Fruit fly (Drosophila melanogaster) whole organism, embryonic: Measurements from ENCODE around the gene CG43062.

Experiments
- Abd-B ChIP-seq: fragments of 200-800 bp; sonication (Bioruptor generic); optimal IDR thresholded peaks from 2 replicates; lab custom pipeline; 2018; ENCODE audit warnings: missing biosample characterization, mild to moderate bottlenecking, missing genetic modification characterization, moderate library complexity
- Awh ChIP-seq: fragments of 200-800 bp; sonication (Bioruptor generic); IDR thresholded peaks from 2 replicates; pipeline ENCODE4, ENCODE4 v1.3.6; 2022; ENCODE audit warnings: missing biosample characterization, missing genetic modification characterization
- CG10431 ChIP-seq: fragments of 200-800 bp; sonication (Bioruptor generic); optimal IDR thresholded peaks from 3 replicates; lab custom pipeline; 2018; ENCODE audit warnings: missing biosample characterization, mild to moderate bottlenecking, missing genetic modification characterization
- CG11093 ChIP-seq: fragments of 200-800 bp; sonication (Bioruptor generic); IDR thresholded peaks from 3 replicates; pipeline ENCODE4 v1.3.6; 2022; ENCODE audit warnings: missing biosample characterization, missing genetic modification characterization
- CG11560 ChIP-seq: fragments of 200-800 bp; sonication (Bioruptor generic); IDR thresholded peaks from 3 replicates; pipeline ENCODE4 v1.3.6; 2022; ENCODE audit warnings: missing biosample characterization, missing genetic modification characterization
- CG12299 ChIP-seq: fragments of 200-800 bp; sonication (Bioruptor generic); optimal IDR thresholded peaks from 2 replicates; lab custom pipeline; 2018; ENCODE audit warnings: missing biosample characterization, mild to moderate bottlenecking, missing genetic modification characterization
- CG12769 ChIP-seq: fragments of 200-800 bp; sonication (Bioruptor generic); optimal IDR thresholded peaks from 2 replicates; lab custom pipeline; 2019; ENCODE audit warnings: missing biosample characterization, mild to moderate bottlenecking, missing genetic modification characterization, moderate library complexity
- CG13624 ChIP-seq: fragments of 200-800 bp; sonication (Bioruptor generic); optimal IDR thresholded peaks from 2 replicates; lab custom pipeline; 2016; ENCODE audit warnings: missing biosample characterization, missing genetic modification characterization
- CG13894 ChIP-seq: fragments of 200-800 bp; sonication (Bioruptor generic); optimal IDR thresholded peaks from 3 replicates; lab custom pipeline; 2018; ENCODE audit warnings: missing biosample characterization, mild to moderate bottlenecking, missing genetic modification characterization, moderate library complexity
- CG14965 ChIP-seq: fragments of 200-800 bp; sonication (Bioruptor generic); optimal IDR thresholded peaks from 2 replicates; lab custom pipeline; 2016; ENCODE audit warnings: missing biosample characterization, missing genetic modification characterization, borderline replicate concordance
- CG2116 ChIP-seq: fragments of 200-800 bp; sonication (Bioruptor generic); optimal IDR thresholded peaks from 3 replicates; lab custom pipeline; 2018; ENCODE audit warnings: missing biosample characterization, mild to moderate bottlenecking, missing genetic modification characterization
- CG2678 ChIP-seq: fragments of 200-800 bp; sonication (Bioruptor generic); optimal IDR thresholded peaks from 3 replicates; lab custom pipeline; 2019; ENCODE audit warnings: missing biosample characterization, mild to moderate bottlenecking, missing genetic modification characterization, moderate library complexity
- CG2875 ChIP-seq: fragments of 200-800 bp; sonication (Bioruptor generic); optimal IDR thresholded peaks from 2 replicates; lab custom pipeline; 2017; ENCODE audit warnings: missing biosample characterization, mild to moderate bottlenecking, missing genetic modification characterization, missing genetic modification reagents
- CG4282 ChIP-seq: fragments of 200-800 bp; sonication (Bioruptor generic); optimal IDR thresholded peaks from 2 replicates; lab custom pipeline; 2016; ENCODE audit warnings: missing biosample characterization, missing genetic modification characterization
- CG4404 ChIP-seq: fragments of 200-800 bp; sonication (Bioruptor generic); IDR thresholded peaks from 2 replicates; pipeline ENCODE4 v1.3.6; 2022; ENCODE audit warnings: missing biosample characterization, missing genetic modification characterization
- CG4424 ChIP-seq: fragments of 200-800 bp; sonication (Bioruptor generic); optimal IDR thresholded peaks from 3 replicates; lab custom pipeline; 2016; ENCODE audit warnings: missing biosample characterization, missing genetic modification characterization
- CG8290 ChIP-seq, 3 experiments: fragments of 200-800 bp; sonication (Bioruptor generic); optimal IDR thresholded peaks; 2 replicates each; lab custom pipeline; 2016 to 2019; ENCODE audit warnings: missing biosample characterization in 3 of 3, missing genetic modification characterization in 3 of 3, mild to moderate bottlenecking in 2 of 3, moderate library complexity in 1 of 3
- CG8388 ChIP-seq: fragments of 200-800 bp; sonication (Bioruptor generic); optimal IDR thresholded peaks from 2 replicates; lab custom pipeline; 2019; ENCODE audit warnings: missing biosample characterization, mild to moderate bottlenecking, missing genetic modification characterization, moderate library complexity
- CG8924 ChIP-seq: fragments of 200-800 bp; optimal IDR thresholded peaks from 3 replicates; lab custom pipeline; 2019; ENCODE audit warnings: missing biosample characterization, mild to moderate bottlenecking, missing genetic modification characterization, moderate library complexity
- CTCF ChIP-seq: fragments of 200-800 bp; sonication (Bioruptor generic); optimal IDR thresholded peaks from 2 replicates; lab custom pipeline; 2017; ENCODE audit warnings: missing biosample characterization, mild to moderate bottlenecking, missing genetic modification characterization, moderate library complexity
- ERR ChIP-seq: fragments of 200-800 bp; sonication (Bioruptor generic); optimal IDR thresholded peaks from 2 replicates; lab custom pipeline; 2016; ENCODE audit warnings: missing biosample characterization, missing genetic modification characterization
- Gsc ChIP-seq: fragments of 200-800 bp; sonication (Bioruptor generic); IDR thresholded peaks from 2 replicates; pipeline ENCODE4 v1.3.6; 2022; ENCODE audit warnings: missing biosample characterization, missing genetic modification characterization
- HLH54F ChIP-seq: fragments of 200-800 bp; sonication (Bioruptor generic); optimal IDR thresholded peaks from 3 replicates; lab custom pipeline; 2016; ENCODE audit warnings: missing biosample characterization, missing genetic modification characterization
- Med ChIP-seq: fragments of 200-800 bp; sonication (Bioruptor generic); peaks from one replicate; lab custom pipeline; 2016; ENCODE audit warnings: missing biosample characterization, missing genetic modification characterization, mild to moderate bottlenecking, inconsistent platforms, moderate library complexity
- NFAT ChIP-seq: fragments of 200-800 bp; sonication (Bioruptor generic); IDR thresholded peaks from 2 replicates; pipeline ENCODE4 v1.3.6; 2022; ENCODE audit warnings: missing biosample characterization, missing genetic modification characterization
- Nf-YB ChIP-seq: fragments of 200-800 bp; sonication (Bioruptor generic); optimal IDR thresholded peaks from 3 replicates; lab custom pipeline; 2019; ENCODE audit warnings: missing biosample characterization, mild to moderate bottlenecking, missing genetic modification characterization, moderate library complexity
- Pdp1 ChIP-seq, 2 experiments: fragments of 200-800 bp; sonication (Bioruptor generic); optimal IDR thresholded peaks; 3 replicates each; lab custom pipeline; 2016; ENCODE audit warnings: missing biosample characterization in 2 of 2, missing genetic modification characterization in 2 of 2, mild to moderate bottlenecking in 1 of 2, moderate library complexity in 1 of 2
- ab ChIP-seq: fragments of 200-800 bp; sonication (Bioruptor generic); optimal IDR thresholded peaks from 2 replicates; lab custom pipeline; 2016; ENCODE audit warnings: missing biosample characterization, missing genetic modification characterization
- az2 ChIP-seq: fragments of 200-800 bp; sonication (Bioruptor generic); optimal IDR thresholded peaks from 3 replicates; lab custom pipeline; 2016; ENCODE audit warnings: missing biosample characterization, missing genetic modification characterization
- chm ChIP-seq: fragments of 200-800 bp; sonication (Bioruptor generic); IDR thresholded peaks from 2 replicates; pipeline ENCODE4 v1.3.6; 2022; ENCODE audit warnings: missing biosample characterization, missing genetic modification characterization
- crp ChIP-seq, 2 experiments: fragments of 200-800 bp; sonication (Bioruptor generic); optimal IDR thresholded peaks; 2 replicates in 1 of 2; 3 replicates in 1 of 2; lab custom pipeline; 2017; ENCODE audit warnings: missing biosample characterization in 2 of 2, missing genetic modification characterization in 2 of 2, mild to moderate bottlenecking in 1 of 2, moderate library complexity in 1 of 2
- dan ChIP-seq: fragments of 200-800 bp; sonication (Bioruptor generic); IDR thresholded peaks from 2 replicates; pipeline ENCODE4 v1.3.6; 2022; ENCODE audit warnings: missing biosample characterization, missing genetic modification characterization
- danr ChIP-seq: fragments of 200-800 bp; sonication (Bioruptor generic); IDR thresholded peaks from 2 replicates; pipeline ENCODE4 v1.3.6; 2022; ENCODE audit warnings: missing biosample characterization, missing genetic modification characterization
- dmrt11E ChIP-seq: fragments of 200-800 bp; sonication (Bioruptor generic); optimal IDR thresholded peaks from 3 replicates; lab custom pipeline; 2018; ENCODE audit warnings: missing biosample characterization, mild to moderate bottlenecking, missing genetic modification characterization, moderate library complexity
- fu2 ChIP-seq: fragments of 200-800 bp; sonication (Bioruptor generic); optimal IDR thresholded peaks from 2 replicates; lab custom pipeline; 2016; ENCODE audit warnings: missing biosample characterization, missing genetic modification characterization
- grn ChIP-seq: fragments of 200-800 bp; sonication (Bioruptor generic); optimal IDR thresholded peaks from 3 replicates; lab custom pipeline; 2017; ENCODE audit warnings: missing biosample characterization, missing genetic modification characterization
- kah ChIP-seq: fragments of 200-800 bp; sonication (Bioruptor generic); optimal IDR thresholded peaks from 2 replicates; lab custom pipeline; 2018; ENCODE audit warnings: missing biosample characterization, mild to moderate bottlenecking, missing genetic modification characterization
- kay ChIP-seq: fragments of 200-800 bp; sonication (Bioruptor generic); optimal IDR thresholded peaks from 2 replicates; lab custom pipeline; 2016; ENCODE audit warnings: missing biosample characterization, missing genetic modification characterization
- lbe ChIP-seq: fragments of 200-800 bp; sonication (Bioruptor generic); optimal IDR thresholded peaks from 2 replicates; lab custom pipeline; 2016; ENCODE audit warnings: missing biosample characterization, mild to moderate bottlenecking, missing genetic modification characterization
- lola ChIP-seq, 3 experiments: fragments of >200 bp in 2 of 3; fragments of 200-800 bp in 1 of 3; sonication (Bioruptor generic) in 1 of 3; optimal IDR thresholded peaks; 2 replicates each; lab custom pipeline; 2017 to 2019; ENCODE audit warnings: missing biosample characterization in 3 of 3, missing genetic modification characterization in 3 of 3, mild to moderate bottlenecking in 1 of 3, moderate library complexity in 1 of 3
- mirr ChIP-seq: fragments of 200-800 bp; sonication (Bioruptor generic); optimal IDR thresholded peaks from 3 replicates; lab custom pipeline; 2018; ENCODE audit warnings: missing biosample characterization, mild to moderate bottlenecking, missing genetic modification characterization
- onecut ChIP-seq: fragments of 200-800 bp; sonication (Bioruptor generic); IDR thresholded peaks from 2 replicates; pipeline ENCODE4 v1.3.6; 2022; ENCODE audit warnings: missing biosample characterization, missing genetic modification characterization
- pan ChIP-seq, 4 experiments: fragments of >200 bp in 3 of 4; fragments of 200-800 bp in 1 of 4; sonication (Bioruptor generic) in 1 of 4; optimal IDR thresholded peaks in 3 of 4; IDR thresholded peaks in 1 of 4; 2 replicates each; pipeline versions ENCODE4 v1.3.6 to Lab custom; 2017 to 2022; ENCODE audit warnings: missing biosample characterization in 2 of 4, missing genetic modification characterization in 2 of 4, mixed read lengths in 1 of 4
- pfk ChIP-seq: fragments of 200-800 bp; sonication (Bioruptor generic); optimal IDR thresholded peaks from 2 replicates; lab custom pipeline; 2018; ENCODE audit warnings: missing biosample characterization, mild to moderate bottlenecking, missing genetic modification characterization, moderate library complexity
- phol ChIP-seq: fragments of 200-800 bp; sonication (Bioruptor generic); optimal IDR thresholded peaks from 3 replicates; lab custom pipeline; 2018; ENCODE audit warnings: missing biosample characterization, mild to moderate bottlenecking, missing genetic modification characterization, moderate library complexity
- seq ChIP-seq: fragments of 200-800 bp; sonication (Bioruptor generic); IDR thresholded peaks from 2 replicates; pipeline ENCODE4 v1.3.6; 2022; ENCODE audit warnings: missing biosample characterization, missing genetic modification characterization
- sima ChIP-seq: fragments of 200-800 bp; sonication (Bioruptor generic); optimal IDR thresholded peaks from 2 replicates; lab custom pipeline; 2016; ENCODE audit warnings: missing biosample characterization, missing genetic modification characterization
- sqz ChIP-seq: fragments of 200-800 bp; sonication (Bioruptor generic); optimal IDR thresholded peaks from 3 replicates; lab custom pipeline; 2018; ENCODE audit warnings: missing biosample characterization, mild to moderate bottlenecking, missing genetic modification characterization
- sr ChIP-seq: fragments of 200-800 bp; sonication (Bioruptor generic); IDR thresholded peaks from 3 replicates; pipeline ENCODE4 v1.3.6; 2022; ENCODE audit warnings: missing biosample characterization, missing genetic modification characterization
- tx ChIP-seq: fragments of 200-800 bp; sonication (Bioruptor generic); optimal IDR thresholded peaks from 2 replicates; lab custom pipeline; 2016; ENCODE audit warnings: missing biosample characterization, missing genetic modification characterization
- yki ChIP-seq: fragments of >200 bp; optimal IDR thresholded peaks from 3 replicates; lab custom pipeline; 2018

CG43062 gene

DNA sequence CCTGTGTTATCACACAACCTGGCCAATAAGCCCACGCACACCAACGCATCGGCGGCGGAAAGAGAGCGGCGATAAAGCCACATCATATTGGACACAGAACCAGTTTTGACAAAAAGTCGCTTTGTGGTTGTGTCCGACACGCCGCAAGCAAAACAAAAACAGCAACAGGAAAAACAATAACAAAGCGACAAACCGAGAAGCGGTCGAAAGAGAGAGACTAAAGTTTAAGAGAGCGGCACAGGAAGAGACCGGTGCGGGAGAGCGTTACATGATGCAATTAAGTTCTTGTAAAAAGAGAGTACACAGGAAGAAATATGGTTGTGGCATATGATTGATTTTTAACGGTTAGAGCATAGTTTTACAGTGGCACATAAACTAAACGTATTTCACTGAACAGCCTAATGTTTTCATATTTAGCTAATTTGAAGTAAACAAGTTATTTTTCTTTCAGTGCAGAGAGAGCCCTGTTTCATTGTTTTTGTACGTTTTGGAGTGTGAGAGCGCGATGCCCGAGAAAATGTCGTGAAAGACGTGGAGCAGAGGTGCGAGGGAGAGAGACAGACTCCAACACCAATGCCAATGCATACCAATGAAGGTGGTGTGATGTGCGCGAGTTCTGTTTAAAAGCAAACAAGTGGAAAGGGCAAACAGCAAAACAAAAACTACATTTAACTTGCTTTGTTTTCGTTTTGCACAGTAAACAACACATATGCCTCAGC, 10.7 kb downstream of the CG43062 start (continued):
- TF ChIP-seq CTCF (GFP tag; lab: Kevin White, UChicago) (peak; percentile 79), CG4282 (GFP tag; lab: Kevin White, UChicago) (peak; percentile 100), CG11560 (tag; lab: Robert Waterston, UW) (no peak), CG14965 (GFP tag; lab: Kevin White, UChicago) (peak; percentile 95), CG8388 (peak; percentile 100), lbe (GFP tag; lab: Kevin White, UChicago) (peak; percentile 99), tx (GFP tag; lab: Kevin White, UChicago) (peak; percentile 100), sqz (GFP tag; lab: Kevin White, UChicago) (peak; percentile 100), CG12299 (peak; percentile 100), CG11093 (GFP tag; lab: Robert Waterston, UW) (peak; percentile 99), CG2116 (GFP tag; lab: Kevin White, UChicago) (peak; percentile 93), CG12769 (peak; percentile 100), sima (GFP tag; lab: Kevin White, UChicago) (peak; percentile 99), Gsc (GFP tag; lab: Robert Waterston, UW) (no peak), az2 (GFP tag; lab: Kevin White, UChicago) (peak; percentile 100), crp (GFP tag; optimal IDR thresholded peaks at IDR 0.05; lab: Kevin White, UChicago) (peak; percentile 45 to 81), CG4424 (GFP tag; lab: Kevin White, UChicago) (peak; percentile 100), CG2678 (peak; percentile 100), kah (GFP tag; lab: Kevin White, UChicago) (peak; percentile 99), yki (peak; percentile 69), Abd-B (GFP tag; lab: Kevin White, UChicago) (peak; percentile 100), danr (no peak), ERR (GFP tag; lab: Kevin White, UChicago) (peak; percentile 100), sr (no peak), phol (peak; percentile 99), mirr (peak; percentile 100), Awh (no peak), CG4404 (GFP tag; lab: Robert Waterston, UW) (no peak), lola (GFP tag; optimal IDR thresholded peaks at IDR 0.05; lab: Kevin White, UChicago) (peak in 1 of 3 experiments; percentile 100), pfk (GFP tag; lab: Kevin White, UChicago) (peak; percentile 84), chm (no peak), dan (GFP tag; lab: Robert Waterston, UW) (no peak), CG2875 (GFP tag; lab: Kevin White, UChicago) (peak; percentile 100), grn (GFP tag; lab: Kevin White, UChicago) (peak; percentile 97), fu2 (GFP tag; lab: Kevin White, UChicago) (peak; percentile 100), Pdp1 (GFP tag; optimal IDR thresholded peaks at IDR 0.05; lab: Kevin White, UChicago) (peak; percentile 100)

DNA sequence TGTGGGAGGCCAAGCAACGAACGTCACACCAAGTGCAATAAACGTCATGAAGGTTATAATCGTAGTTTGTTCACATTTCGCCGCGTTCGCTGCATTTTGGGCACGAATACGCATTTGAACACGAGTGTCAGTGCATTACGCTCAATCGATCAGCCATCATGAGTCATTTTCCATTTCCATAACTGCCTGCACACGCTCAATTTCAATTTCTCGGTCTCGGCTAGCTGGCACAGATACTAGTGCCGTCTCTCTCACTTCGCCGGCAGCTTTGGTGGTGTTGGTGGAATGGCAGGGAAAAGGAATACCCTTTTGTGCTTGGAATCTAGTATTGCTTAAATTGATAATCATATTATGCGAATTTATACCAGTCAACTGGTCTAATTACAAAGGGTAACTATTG, 11.6 kb downstream of the CG43062 start:
- TF ChIP-seq CG13894 (tag; lab: Kevin White, UChicago): no peak
- no peak for TF ChIP-seq CG8290 (GFP tag; optimal IDR thresholded peaks at IDR 0.05; lab: Kevin White, UChicago)
- peak in 1 of 2 experiments; percentile 22 for TF ChIP-seq CG8290 (tag; optimal IDR thresholded peaks at IDR 0.05; lab: Kevin White, UChicago)
- no peak for TF ChIP-seq CG13624 (GFP tag; lab: Kevin White, UChicago)
- TF ChIP-seq dmrt11E: no peak
- TF ChIP-seq CG8388: no peak
- TF ChIP-seq pan (optimal IDR thresholded peaks at IDR 0.05; lab: Kevin White, UChicago): no peak
- TF ChIP-seq pan (GFP tag; optimal IDR thresholded peaks at IDR 0.05 in 1 of 2, IDR thresholded peaks at IDR 0.05 in 1 of 2): no peak
- TF ChIP-seq seq: no peak
- TF ChIP-seq Nf-YB (GFP tag; lab: Kevin White, UChicago): no peak
- no peak for TF ChIP-seq CG10431 (GFP tag; lab: Kevin White, UChicago)
- TF ChIP-seq NFAT (GFP tag; lab: Robert Waterston, UW): no peak
- no peak for TF ChIP-seq CG8924 (tag; lab: Kevin White, UChicago)
- TF ChIP-seq Med (GFP tag; lab: Kevin White, UChicago): peak; percentile 16
- no peak for TF ChIP-seq kay
- no peak for TF ChIP-seq ab
- no peak for TF ChIP-seq HLH54F (GFP tag; lab: Kevin White, UChicago)
- TF ChIP-seq onecut (GFP tag; lab: Robert Waterston, UW): peak; percentile 40
